Worm (Caenorhabditis elegans) whole organism, young adult: ENCODE results near the gene uig-1.
A peak's percentile ranks its signal among the peaks of the same experiment; 100 is the strongest.

Experiments used
- B0336.3 ChIP-seq: fragments of 200-800 bp; sonication (Bioruptor generic); IDR thresholded peaks from 2 replicates; pipeline ENCODE4 v1.3.6; 2022; ENCODE audit warnings: missing genetic modification characterization, missing compliant biosample characterization
- F22D6.2 ChIP-seq: sonication (generic microtip); optimal IDR thresholded peaks from 2 replicates; lab custom pipeline; 2016; ENCODE audit warnings: mild to moderate bottlenecking, missing genetic modification characterization, missing compliant biosample characterization
- F33H1.4 ChIP-seq: fragments of 200-800 bp; sonication (Bioruptor generic); IDR thresholded peaks from 2 replicates; pipeline ENCODE4 v1.3.6; 2022; ENCODE audit warnings: missing genetic modification reagents, missing genetic modification characterization, missing compliant biosample characterization
- F37B4.10 ChIP-seq: fragments of 200-800 bp; sonication (Bioruptor generic); IDR thresholded peaks from 2 replicates; pipeline ENCODE4 v1.3.6; 2022; ENCODE audit warnings: missing genetic modification characterization, missing compliant biosample characterization
- F39B2.1 ChIP-seq: fragments of 200-800 bp; sonication (Bioruptor generic); IDR thresholded peaks from 2 replicates; pipeline ENCODE4 v1.3.6; 2022; ENCODE audit warnings: missing genetic modification reagents, missing genetic modification characterization, missing compliant biosample characterization
- F57C9.4 ChIP-seq: sonication (generic microtip); optimal IDR thresholded peaks from 2 replicates; lab custom pipeline; 2017; ENCODE audit warnings: mild to moderate bottlenecking, missing genetic modification characterization, missing compliant biosample characterization
- K12H6.12 ChIP-seq: fragments of 200-800 bp; sonication (Bioruptor generic); optimal IDR thresholded peaks from 2 replicates; lab custom pipeline; 2018; ENCODE audit warnings: mild to moderate bottlenecking, missing genetic modification characterization, missing compliant biosample characterization
- T26A5.8 ChIP-seq: sonication (generic microtip); optimal IDR thresholded peaks from 2 replicates; lab custom pipeline; 2016; ENCODE audit warnings: missing genetic modification characterization, missing compliant biosample characterization
- ZK185.1 ChIP-seq: sonication (generic microtip); optimal IDR thresholded peaks from 2 replicates; lab custom pipeline; 2016; ENCODE audit warnings: mild to moderate bottlenecking, missing genetic modification characterization, missing compliant biosample characterization; ENCODE audit not compliant: poor library complexity, severe bottlenecking
- ama-1 ChIP-seq, 3 experiments: fragments of 150-350 bp in 1 of 3; sonication (generic microtip) in 2 of 3; optimal IDR thresholded peaks; 2 replicates each; lab custom pipeline; 2014 to 2018; ENCODE audit warnings: missing biosample characterization in 2 of 3, missing genetic modification characterization in 2 of 3, missing genetic modification reagents in 2 of 3
- aptf-2 ChIP-seq: fragments of 200-800 bp; sonication (Bioruptor generic); conservative IDR thresholded peaks from 2 replicates; pipeline ENCODE4 v1.3.6; 2022; ENCODE audit warnings: missing genetic modification reagents, missing genetic modification characterization, missing compliant biosample characterization
- attf-5 ChIP-seq: fragments of 200-800 bp; sonication (Bioruptor generic); optimal IDR thresholded peaks from 2 replicates; lab custom pipeline; 2018; ENCODE audit warnings: mild to moderate bottlenecking, missing genetic modification characterization, missing compliant biosample characterization
- attf-6 ChIP-seq: fragments of 200-800 bp; sonication (Bioruptor generic); IDR thresholded peaks from 2 replicates; pipeline ENCODE4 v1.3.6; 2022; ENCODE audit warnings: missing genetic modification reagents, missing genetic modification characterization, missing compliant biosample characterization
- ccch-3 ChIP-seq: fragments of 200-800 bp; sonication (Bioruptor generic); optimal IDR thresholded peaks from 2 replicates; lab custom pipeline; 2018; ENCODE audit warnings: mild to moderate bottlenecking, missing genetic modification characterization, missing compliant biosample characterization
- ceh-100 ChIP-seq: fragments of 200-800 bp; sonication (Bioruptor generic); IDR thresholded peaks from 2 replicates; pipeline ENCODE4 v1.3.6; 2022; ENCODE audit warnings: missing genetic modification reagents, missing genetic modification characterization, missing compliant biosample characterization
- ceh-40 ChIP-seq: fragments of 200-800 bp; sonication (Bioruptor generic); IDR thresholded peaks from 2 replicates; pipeline ENCODE4 v1.3.6; 2022; ENCODE audit warnings: missing genetic modification characterization, missing compliant biosample characterization
- ceh-79 ChIP-seq: sonication (generic microtip); optimal IDR thresholded peaks from 2 replicates; lab custom pipeline; 2017; ENCODE audit warnings: mild to moderate bottlenecking, missing genetic modification characterization, missing compliant biosample characterization
- chd-7 ChIP-seq: sonication (generic microtip); optimal IDR thresholded peaks from 2 replicates; lab custom pipeline; 2016; ENCODE audit warnings: mild to moderate bottlenecking, missing genetic modification characterization, moderate library complexity, missing compliant biosample characterization
- die-1 ChIP-seq: sonication (generic microtip); optimal IDR thresholded peaks from 2 replicates; lab custom pipeline; 2016; ENCODE audit warnings: missing genotype, mild to moderate bottlenecking, missing genetic modification characterization, missing compliant biosample characterization
- dox-1 ChIP-seq: fragments of 200-800 bp; sonication (Bioruptor generic); IDR thresholded peaks from 2 replicates; pipeline ENCODE4 v1.3.6; 2022; ENCODE audit warnings: missing genetic modification reagents, missing genetic modification characterization, missing compliant biosample characterization
- efl-1 ChIP-seq: fragments of 150-350 bp; optimal IDR thresholded peaks from 2 replicates; lab custom pipeline; 2014; ENCODE audit warnings: missing biosample characterization, missing genetic modification reagents, missing genetic modification characterization
- egl-18 ChIP-seq: fragments of 200-800 bp; sonication (Bioruptor generic); IDR thresholded peaks from 2 replicates; pipeline ENCODE4 v1.3.6; 2022; ENCODE audit warnings: missing genetic modification reagents, missing genetic modification characterization, missing compliant biosample characterization
- gei-17 ChIP-seq: fragments of 200-800 bp; sonication (Bioruptor generic); optimal IDR thresholded peaks from 2 replicates; lab custom pipeline; 2018; ENCODE audit warnings: mild to moderate bottlenecking, missing genetic modification characterization, missing compliant biosample characterization
- hlh-26 ChIP-seq: fragments of 200-800 bp; sonication (Bioruptor generic); conservative IDR thresholded peaks from 2 replicates; pipeline ENCODE4 v1.3.6; 2022; ENCODE audit warnings: missing genetic modification reagents, missing genetic modification characterization, missing compliant biosample characterization
- hmg-20 ChIP-seq: fragments of 200-800 bp; sonication (Bioruptor generic); IDR thresholded peaks from 2 replicates; pipeline ENCODE4 v1.3.6; 2022; ENCODE audit warnings: missing genetic modification reagents, missing genetic modification characterization, missing compliant biosample characterization
- let-526 ChIP-seq: fragments of 200-800 bp; sonication (Bioruptor generic); IDR thresholded peaks from 2 replicates; pipeline ENCODE4 v1.3.6; 2022; ENCODE audit warnings: missing genetic modification reagents, missing genetic modification characterization, missing compliant biosample characterization
- lin-35 ChIP-seq, 3 experiments: fragments of 150-350 bp in 2 of 3; sonication (generic microtip) in 1 of 3; optimal IDR thresholded peaks; 2 replicates each; lab custom pipeline; 2014 to 2018; ENCODE audit warnings: missing biosample characterization in 3 of 3, missing genetic modification characterization in 3 of 3, missing genetic modification reagents in 3 of 3
- lir-1 ChIP-seq: fragments of 200-800 bp; sonication (Bioruptor generic); conservative IDR thresholded peaks from 2 replicates; pipeline ENCODE4 v1.3.6; 2022; ENCODE audit warnings: missing genetic modification reagents, missing genetic modification characterization, missing compliant biosample characterization
- madf-3 ChIP-seq: fragments of 200-800 bp; sonication (Bioruptor generic); IDR thresholded peaks from 2 replicates; pipeline ENCODE4 v1.3.6; 2022; ENCODE audit warnings: missing genetic modification reagents, missing genetic modification characterization, missing compliant biosample characterization
- madf-6 ChIP-seq: fragments of 200-800 bp; sonication (Bioruptor generic); IDR thresholded peaks from 2 replicates; pipeline ENCODE4 v1.3.6; 2022; ENCODE audit warnings: missing genetic modification reagents, missing genetic modification characterization, missing compliant biosample characterization
- mes-4 ChIP-seq: sonication (generic microtip); optimal IDR thresholded peaks from 2 replicates; lab custom pipeline; 2016; ENCODE audit warnings: missing genotype, missing genetic modification characterization, missing compliant biosample characterization
- nfyb-1 ChIP-seq: fragments of 200-800 bp; sonication (Bioruptor generic); IDR thresholded peaks from 2 replicates; pipeline ENCODE4 v1.3.6; 2022; ENCODE audit warnings: missing genetic modification reagents, missing genetic modification characterization, missing compliant biosample characterization
- nhr-80 ChIP-seq: sonication (generic microtip); optimal IDR thresholded peaks from 2 replicates; lab custom pipeline; 2016; ENCODE audit warnings: missing genetic modification characterization, missing compliant biosample characterization
- pha-4 ChIP-seq: fragments of 150-350 bp; sonication (generic microtip); optimal IDR thresholded peaks from 2 replicates; lab custom pipeline; 2014; ENCODE audit warnings: missing biosample characterization, missing genetic modification reagents, missing genetic modification characterization
- rcor-1 ChIP-seq: fragments of 200-800 bp; sonication (Bioruptor generic); IDR thresholded peaks from 2 replicates; pipeline ENCODE4 v1.3.6; 2022; ENCODE audit warnings: missing genetic modification reagents, missing genetic modification characterization, missing compliant biosample characterization
- repo-1 ChIP-seq: sonication (generic microtip); optimal IDR thresholded peaks from 2 replicates; lab custom pipeline; 2017; ENCODE audit warnings: mild to moderate bottlenecking, missing genetic modification characterization, missing compliant biosample characterization
- rpc-1 ChIP-seq, 2 experiments: fragments of 150-350 bp in 1 of 2; sonication (generic microtip) in 1 of 2; optimal IDR thresholded peaks; 2 replicates each; lab custom pipeline; 2014 to 2018; ENCODE audit warnings: missing biosample characterization in 1 of 2, missing genetic modification characterization in 1 of 2, missing genetic modification reagents in 1 of 2, missing genotype in 1 of 2
- sdz-38 ChIP-seq: sonication (generic microtip); optimal IDR thresholded peaks from 2 replicates; lab custom pipeline; 2016; ENCODE audit warnings: missing genotype, missing genetic modification characterization, missing compliant biosample characterization
- sea-2 ChIP-seq: fragments of 200-800 bp; sonication (Bioruptor generic); IDR thresholded peaks from 2 replicates; pipeline ENCODE4 v1.3.6; 2022; ENCODE audit warnings: missing genetic modification characterization, missing compliant biosample characterization
- somi-1 ChIP-seq: fragments of 200-800 bp; sonication (Bioruptor generic); optimal IDR thresholded peaks from 2 replicates; lab custom pipeline; 2018; ENCODE audit warnings: mild to moderate bottlenecking, missing genetic modification characterization, missing compliant biosample characterization
- tbp1 ChIP-seq: fragments of 200-800 bp; sonication (Bioruptor generic); optimal IDR thresholded peaks from 2 replicates; lab custom pipeline; 2018; ENCODE audit warnings: mild to moderate bottlenecking, missing genetic modification characterization, missing compliant biosample characterization
- tlf-1 ChIP-seq: fragments of 200-800 bp; sonication (Bioruptor generic); optimal IDR thresholded peaks from 2 replicates; lab custom pipeline; 2018; ENCODE audit warnings: mild to moderate bottlenecking, missing genetic modification characterization, missing compliant biosample characterization
- unc-62 ChIP-seq: fragments of 150-350 bp; optimal IDR thresholded peaks from 2 replicates; lab custom pipeline; 2014; ENCODE audit warnings: missing biosample characterization, missing genetic modification reagents, missing genetic modification characterization
- xnd-1 ChIP-seq: sonication (generic microtip); optimal IDR thresholded peaks from 2 replicates; lab custom pipeline; 2016; ENCODE audit warnings: missing genotype, missing genetic modification reagents, missing genetic modification characterization, missing compliant biosample characterization
- zfh-2 ChIP-seq: fragments of 200-800 bp; sonication (Bioruptor generic); conservative IDR thresholded peaks from 2 replicates; pipeline ENCODE4 v1.3.6; 2022; ENCODE audit warnings: missing genetic modification reagents, missing genetic modification characterization, missing compliant biosample characterization
- ztf-26 ChIP-seq: sonication (generic microtip); optimal IDR thresholded peaks from 2 replicates; lab custom pipeline; 2017; ENCODE audit warnings: missing genetic modification characterization, missing compliant biosample characterization
- ztf-28 ChIP-seq: fragments of 200-800 bp; sonication (Bioruptor generic); IDR thresholded peaks from 2 replicates; pipeline ENCODE4 v1.3.6; 2022; ENCODE audit warnings: missing genetic modification reagents, missing genetic modification characterization, missing compliant biosample characterization
- ztf-6 ChIP-seq: fragments of 200-800 bp; sonication (Bioruptor generic); IDR thresholded peaks from 2 replicates; pipeline ENCODE4 v1.3.6; 2022; ENCODE audit warnings: missing genetic modification reagents, missing genetic modification characterization, missing compliant biosample characterization

Gene uig-1

ce11 chrV:13313045-13313623 lies 17.4 kb upstream of the uig-1 start, which contains the start of gene C50B6.3 (continued):
- TF ChIP-seq nfyb-1 (GFP tag; lab: Robert Waterston, UW) (no peak), tlf-1 (GFP tag; lab: Kevin White, UChicago) (no peak), K12H6.12 (tag; lab: Kevin White, UChicago) (peak; percentile 44), unc-62 (no peak), madf-6 (peak; percentile 82), ceh-40 (GFP tag; lab: Robert Waterston, UW) (no peak), hmg-20 (GFP tag; lab: Robert Waterston, UW) (no peak), attf-5 (GFP tag; lab: Kevin White, UChicago) (peak; percentile 41), ccch-3 (peak; percentile 46), egl-18 (GFP tag; lab: Robert Waterston, UW) (no peak), ztf-28 (GFP tag; lab: Robert Waterston, UW) (0 out of 2 replicates have a peak, but pooled peaks have one; percentile 35), pha-4 (tag; lab: Kevin White, UChicago) (no peak), dox-1 (GFP tag; lab: Robert Waterston, UW) (peak; percentile 60; the same call in 1 of the 2 replicates), F33H1.4 (GFP tag; lab: Robert Waterston, UW) (peak; percentile 64), rpc-1 (optimal IDR thresholded peaks at IDR 0.05; lab: Kevin White, UChicago) (no peak), rpc-1 (tag; optimal IDR thresholded peaks at IDR 0.05; lab: Kevin White, UChicago) (no peak), repo-1 (tag; lab: Kevin White, UChicago) (no peak), sdz-38 (tag; lab: Kevin White, UChicago) (no peak), madf-3 (GFP tag; lab: Robert Waterston, UW) (0 out of 2 replicates have a peak, but pooled peaks have one; percentile 33), somi-1 (no peak), zfh-2 (GFP tag; lab: Robert Waterston, UW) (no peak), let-526 (GFP tag; lab: Robert Waterston, UW) (no peak; the same call in 1 of the 2 replicates), ztf-26 (no peak), ztf-6 (GFP tag; lab: Robert Waterston, UW) (no peak), mes-4 (no peak), hlh-26 (GFP tag; lab: Robert Waterston, UW) (no peak)

ce11 chrV:13312210-13312676 lies 16.5 kb upstream of the uig-1 start, which contains the start of gene nasp-2:
Gene nasp-2 (minus strand): TSS chrV:13312260.
- peak; percentile 89 for TF ChIP-seq attf-6 (GFP tag; lab: Robert Waterston, UW)
- TF ChIP-seq ceh-100: peak; percentile 73
- peak; percentile 94 for TF ChIP-seq rcor-1
- no peak for TF ChIP-seq die-1 (tag; lab: Kevin White, UChicago)
- TF ChIP-seq ceh-79: no peak
- peak; percentile 92 for TF ChIP-seq B0336.3 (GFP tag; lab: Robert Waterston, UW)
- TF ChIP-seq F39B2.1 (GFP tag; lab: Robert Waterston, UW): no peak
- no peak for TF ChIP-seq F22D6.2 (tag; lab: Kevin White, UChicago)
- no peak for TF ChIP-seq ZK185.1 (tag; lab: Kevin White, UChicago)
- TF ChIP-seq F37B4.10 (GFP tag; lab: Robert Waterston, UW): no peak
- TF ChIP-seq lir-1 (GFP tag; lab: Robert Waterston, UW): peak; percentile 84
- peak; percentile 95 for TF ChIP-seq tlf-1 (GFP tag; lab: Kevin White, UChicago)
- TF ChIP-seq sea-2 (GFP tag; lab: Robert Waterston, UW): no peak
- no peak for TF ChIP-seq ama-1 (optimal IDR thresholded peaks at IDR 0.05; lab: Kevin White, UChicago)
- no peak for TF ChIP-seq ama-1 (GFP tag; optimal IDR thresholded peaks at IDR 0.05; lab: Kevin White, UChicago)
- no peak for TF ChIP-seq zfh-2 (GFP tag; lab: Robert Waterston, UW)
- TF ChIP-seq lin-35 (GFP tag; optimal IDR thresholded peaks at IDR 0.05; lab: Kevin White, UChicago): peak; percentile 27 to 82 (median 73)
- no peak for TF ChIP-seq T26A5.8 (tag; lab: Kevin White, UChicago)
- TF ChIP-seq aptf-2: peak; percentile 73; the same call in 1 of the 2 replicates
- no peak for TF ChIP-seq nhr-80 (tag; lab: Kevin White, UChicago)
- TF ChIP-seq F57C9.4 (tag; lab: Kevin White, UChicago): no peak
- TF ChIP-seq efl-1 (GFP tag; lab: Kevin White, UChicago): peak; percentile 100
- no peak for TF ChIP-seq gei-17 (GFP tag; lab: Kevin White, UChicago)
- TF ChIP-seq tbp1 (GFP tag; lab: Kevin White, UChicago): peak; percentile 73
- no peak for TF ChIP-seq chd-7 (tag; lab: Kevin White, UChicago)
- peak; percentile 99 for TF ChIP-seq xnd-1 (tag; lab: Kevin White, UChicago)
